Worm (Caenorhabditis elegans) whole organism, L4 larva: ENCODE data around the gene yif-1.

Experiments
- F10B5.3 ChIP-seq: sonication (generic microtip); optimal IDR thresholded peaks from 2 replicates; lab custom pipeline; 2016; ENCODE audit warnings: mild to moderate bottlenecking, missing genetic modification characterization, missing compliant biosample characterization
- ceh-28 ChIP-seq: fragments of 150-350 bp; optimal IDR thresholded peaks from 2 replicates; lab custom pipeline; 2014; ENCODE audit warnings: missing biosample characterization, missing genetic modification reagents, missing genetic modification characterization
- lin-15B ChIP-seq: fragments of 150-350 bp; sonication (generic microtip); optimal IDR thresholded peaks from 3 replicates; lab custom pipeline; 2014; ENCODE audit warnings: missing biosample characterization, missing genetic modification characterization
- mep-1 ChIP-seq: fragments of 150-350 bp; sonication (generic microtip); optimal IDR thresholded peaks from 3 replicates; lab custom pipeline; 2014; ENCODE audit warnings: missing biosample characterization, missing genetic modification characterization
- mxl-3 ChIP-seq: fragments of 200-800 bp; sonication (Bioruptor generic); optimal IDR thresholded peaks from 2 replicates; lab custom pipeline; 2018; ENCODE audit warnings: mild to moderate bottlenecking, missing genetic modification characterization, missing compliant biosample characterization
- nhr-11 ChIP-seq: fragments of 150-350 bp; optimal IDR thresholded peaks from 2 replicates; lab custom pipeline; 2014; ENCODE audit warnings: missing biosample characterization, missing genetic modification characterization
- nhr-28 ChIP-seq: fragments of 150-350 bp; optimal IDR thresholded peaks from 2 replicates; lab custom pipeline; 2014; ENCODE audit warnings: missing biosample characterization, missing genetic modification characterization
- nhr-48 ChIP-seq: sonication (generic microtip); optimal IDR thresholded peaks from 2 replicates; lab custom pipeline; 2016; ENCODE audit warnings: mild to moderate bottlenecking, missing genetic modification characterization, missing compliant biosample characterization
- vab-7 ChIP-seq: fragments of 200-800 bp; sonication (Bioruptor generic); IDR thresholded peaks from 2 replicates; pipeline ENCODE4 v1.3.6; 2022; ENCODE audit warnings: missing genetic modification reagents, missing genetic modification characterization, missing compliant biosample characterization

ce11 chrV:10086141-10086540, 31.4 kb upstream of the yif-1 start:
- no peak for TF ChIP-seq mep-1
- no peak for TF ChIP-seq lin-15B (tag; lab: Kevin White, UChicago)
- no peak for TF ChIP-seq nhr-11 (tag; lab: Kevin White, UChicago)
- TF ChIP-seq F10B5.3 (tag; lab: Kevin White, UChicago) = no peak
- no peak for TF ChIP-seq nhr-28 (tag; lab: Kevin White, UChicago)
- no peak for TF ChIP-seq vab-7 (GFP tag; lab: Robert Waterston, UW)
- TF ChIP-seq mxl-3 (GFP tag; lab: Kevin White, UChicago) = no peak
- TF ChIP-seq nhr-48 (tag; lab: Kevin White, UChicago) = no peak
- TF ChIP-seq ceh-28 (tag; lab: Kevin White, UChicago) = no peak
